Fruit fly (Drosophila melanogaster) whole organism, embryonic: Measurements from ENCODE around the gene halo.

ENCODE experiments used
- Aef1 ChIP-seq: fragments of 200-800 bp; sonication (Bioruptor generic); IDR thresholded peaks from 3 replicates; pipeline ENCODE4 v1.3.6; 2022; ENCODE audit warnings: missing biosample characterization, missing genetic modification characterization
- Atf3 ChIP-seq: fragments of 200-800 bp; sonication (Bioruptor generic); optimal IDR thresholded peaks from 3 replicates; lab custom pipeline; 2016; ENCODE audit warnings: missing biosample characterization, missing genetic modification characterization
- CG10147 ChIP-seq: fragments of 200-800 bp; sonication (Bioruptor generic); optimal IDR thresholded peaks from 2 replicates; lab custom pipeline; 2019; ENCODE audit warnings: missing biosample characterization, mild to moderate bottlenecking, missing genetic modification characterization, moderate library complexity
- CG10366 ChIP-seq: fragments of 200-800 bp; sonication (Bioruptor generic); IDR thresholded peaks from 2 replicates; pipeline ENCODE4 v1.3.6; 2022; ENCODE audit warnings: missing biosample characterization, missing genetic modification characterization
- CG10565 ChIP-seq: fragments of 200-800 bp; sonication (Bioruptor generic); optimal IDR thresholded peaks from 3 replicates; lab custom pipeline; 2016; ENCODE audit warnings: missing biosample characterization, mild to moderate bottlenecking, missing genetic modification characterization
- CG11093 ChIP-seq: fragments of 200-800 bp; sonication (Bioruptor generic); IDR thresholded peaks from 3 replicates; pipeline ENCODE4 v1.3.6; 2022; ENCODE audit warnings: missing biosample characterization, missing genetic modification characterization
- CG11456 ChIP-seq: fragments of 200-800 bp; sonication (Bioruptor generic); IDR thresholded peaks from 3 replicates; pipeline ENCODE4 v1.3.6; 2022; ENCODE audit warnings: missing biosample characterization, missing genetic modification characterization
- CG12071 ChIP-seq: fragments of 200-800 bp; sonication (Bioruptor generic); optimal IDR thresholded peaks from 3 replicates; lab custom pipeline; 2018; ENCODE audit warnings: missing biosample characterization, mild to moderate bottlenecking, missing genetic modification characterization
- CG12391 ChIP-seq: fragments of 200-800 bp; sonication (Bioruptor generic); optimal IDR thresholded peaks from 3 replicates; lab custom pipeline; 2018; ENCODE audit warnings: missing biosample characterization, mild to moderate bottlenecking, missing genetic modification characterization, moderate library complexity
- CG14014 ChIP-seq: fragments of 200-800 bp; sonication (Bioruptor generic); IDR thresholded peaks from 2 replicates; pipeline ENCODE4 v1.3.6; 2022; ENCODE audit warnings: missing biosample characterization, missing genetic modification characterization
- CG14050 ChIP-seq: fragments of 200-800 bp; sonication (Bioruptor generic); IDR thresholded peaks from 3 replicates; pipeline ENCODE4 v1.3.6; 2022; ENCODE audit warnings: missing biosample characterization, missing genetic modification characterization
- CG15601 ChIP-seq: fragments of 200-800 bp; sonication (Bioruptor generic); optimal IDR thresholded peaks from 3 replicates; lab custom pipeline; 2019; ENCODE audit warnings: missing biosample characterization, mild to moderate bottlenecking, missing genetic modification characterization, moderate library complexity
- CG16813 ChIP-seq: fragments of 200-800 bp; sonication (Bioruptor generic); IDR thresholded peaks from 3 replicates; pipeline ENCODE4 v1.3.6; 2022; ENCODE audit warnings: missing biosample characterization, missing genetic modification characterization; ENCODE audit not compliant: partially characterized antibody
- CG16863 ChIP-seq: fragments of 200-800 bp; sonication (Bioruptor generic); optimal IDR thresholded peaks from 3 replicates; lab custom pipeline; 2016; ENCODE audit warnings: missing biosample characterization, missing genetic modification characterization
- CG32772 ChIP-seq: fragments of 200-800 bp; sonication (Bioruptor generic); IDR thresholded peaks from 2 replicates; pipeline ENCODE4 v1.3.6; 2022; ENCODE audit warnings: missing biosample characterization, missing genetic modification characterization
- CG33557 ChIP-seq: fragments of 200-800 bp; sonication (Bioruptor generic); optimal IDR thresholded peaks from 2 replicates; lab custom pipeline; 2019; ENCODE audit warnings: missing biosample characterization, mild to moderate bottlenecking, missing genetic modification characterization, moderate library complexity
- CG4328 ChIP-seq: fragments of 200-800 bp; sonication (Bioruptor generic); optimal IDR thresholded peaks from 3 replicates; lab custom pipeline; 2017; ENCODE audit warnings: missing biosample characterization, missing genetic modification reagents, missing genetic modification characterization
- CG4707 ChIP-seq: fragments of 200-800 bp; sonication (Bioruptor generic); optimal IDR thresholded peaks from 2 replicates; lab custom pipeline; 2018; ENCODE audit warnings: missing biosample characterization, mild to moderate bottlenecking, missing genetic modification characterization, moderate library complexity
- CG6765 ChIP-seq: fragments of 200-800 bp; sonication (Bioruptor generic); optimal IDR thresholded peaks from 3 replicates; lab custom pipeline; 2017; ENCODE audit warnings: missing biosample characterization, mild to moderate bottlenecking, missing genetic modification characterization
- CG6791 ChIP-seq: fragments of 200-800 bp; sonication (Bioruptor generic); IDR thresholded peaks from 3 replicates; pipeline ENCODE4 v1.3.6; 2022; ENCODE audit warnings: missing biosample characterization, missing genetic modification characterization; ENCODE audit not compliant: partially characterized antibody
- CG7556 ChIP-seq: fragments of 200-800 bp; sonication (Bioruptor generic); optimal IDR thresholded peaks from 2 replicates; lab custom pipeline; 2017; ENCODE audit warnings: missing biosample characterization, mild to moderate bottlenecking, missing genetic modification characterization
- CG8388 ChIP-seq: fragments of 200-800 bp; sonication (Bioruptor generic); optimal IDR thresholded peaks from 2 replicates; lab custom pipeline; 2019; ENCODE audit warnings: missing biosample characterization, mild to moderate bottlenecking, missing genetic modification characterization, moderate library complexity
- CG9817 ChIP-seq: fragments of 200-800 bp; sonication (Bioruptor generic); optimal IDR thresholded peaks from 2 replicates; lab custom pipeline; 2018; ENCODE audit warnings: missing biosample characterization, mild to moderate bottlenecking, missing genetic modification characterization, moderate library complexity
- CHES-1-like ChIP-seq: fragments of 200-800 bp; sonication (Bioruptor generic); optimal IDR thresholded peaks from 2 replicates; lab custom pipeline; 2016; ENCODE audit warnings: missing biosample characterization, missing genetic modification characterization
- Deaf1 ChIP-seq: fragments of 200-800 bp; optimal IDR thresholded peaks from 3 replicates; lab custom pipeline; 2019; ENCODE audit warnings: missing biosample characterization, mild to moderate bottlenecking, missing genetic modification characterization, moderate library complexity
- Dip2 ChIP-seq: fragments of 200-800 bp; sonication (Bioruptor generic); IDR thresholded peaks from 2 replicates; pipeline ENCODE4 v1.3.6; 2022; ENCODE audit warnings: missing biosample characterization, missing genetic modification characterization
- GATAe ChIP-seq: fragments of 200-800 bp; sonication (Bioruptor generic); conservative IDR thresholded peaks from 2 replicates; pipeline ENCODE4 v1.3.6; 2022; ENCODE audit warnings: missing biosample characterization, missing genetic modification characterization
- HmgZ ChIP-seq: fragments of 200-800 bp; sonication (Bioruptor generic); optimal IDR thresholded peaks from 2 replicates; lab custom pipeline; 2018; ENCODE audit warnings: missing biosample characterization, mild to moderate bottlenecking, missing genetic modification characterization
- Neu2 ChIP-seq: fragments of 200-800 bp; sonication (Bioruptor generic); optimal IDR thresholded peaks from 3 replicates; lab custom pipeline; 2016; ENCODE audit warnings: missing biosample characterization, missing genetic modification characterization, borderline replicate concordance
- YL-1 ChIP-seq: fragments of 200-800 bp; sonication (Bioruptor generic); optimal IDR thresholded peaks from 3 replicates; lab custom pipeline; 2017; ENCODE audit warnings: missing biosample characterization, mild to moderate bottlenecking, missing genetic modification characterization
- ab ChIP-seq: fragments of 200-800 bp; sonication (Bioruptor generic); optimal IDR thresholded peaks from 2 replicates; lab custom pipeline; 2016; ENCODE audit warnings: missing biosample characterization, missing genetic modification characterization
- abd-A ChIP-seq: fragments of 200-800 bp; sonication (Bioruptor generic); optimal IDR thresholded peaks from 3 replicates; lab custom pipeline; 2019; ENCODE audit warnings: missing biosample characterization, mild to moderate bottlenecking, missing genetic modification characterization, moderate library complexity
- al ChIP-seq: fragments of 200-800 bp; sonication (Bioruptor generic); IDR thresholded peaks from 2 replicates; pipeline ENCODE4 v1.3.6; 2022; ENCODE audit warnings: missing biosample characterization, missing genetic modification characterization
- aop ChIP-seq: fragments of 200-800 bp; sonication (Bioruptor generic); IDR thresholded peaks from 2 replicates; pipeline ENCODE4 v1.3.6; 2022; ENCODE audit warnings: missing biosample characterization, missing genetic modification characterization
- az2 ChIP-seq: fragments of 200-800 bp; sonication (Bioruptor generic); optimal IDR thresholded peaks from 3 replicates; lab custom pipeline; 2016; ENCODE audit warnings: missing biosample characterization, missing genetic modification characterization
- ci ChIP-seq: fragments of 200-800 bp; sonication (Bioruptor generic); IDR thresholded peaks from 3 replicates; pipeline ENCODE4 v1.3.6; 2022; ENCODE audit warnings: missing biosample characterization, missing genetic modification characterization
- corto ChIP-seq: fragments of 200-800 bp; sonication (Bioruptor generic); optimal IDR thresholded peaks from 2 replicates; lab custom pipeline; 2016; ENCODE audit warnings: missing biosample characterization, mild to moderate bottlenecking, missing genetic modification characterization, moderate library complexity
- crc ChIP-seq: fragments of 200-800 bp; sonication (Bioruptor generic); optimal IDR thresholded peaks from 2 replicates; lab custom pipeline; 2016; ENCODE audit warnings: missing biosample characterization, missing genetic modification characterization
- crp ChIP-seq, 2 experiments: fragments of 200-800 bp; sonication (Bioruptor generic); optimal IDR thresholded peaks; 2 replicates in 1 of 2; 3 replicates in 1 of 2; lab custom pipeline; 2017; ENCODE audit warnings: missing biosample characterization in 2 of 2, missing genetic modification characterization in 2 of 2, mild to moderate bottlenecking in 1 of 2, moderate library complexity in 1 of 2
- gem ChIP-seq: fragments of 200-800 bp; sonication (Bioruptor generic); optimal IDR thresholded peaks from 2 replicates; lab custom pipeline; 2019; ENCODE audit warnings: missing biosample characterization, mild to moderate bottlenecking, missing genetic modification characterization, moderate library complexity
- gro ChIP-seq: fragments of 200-800 bp; sonication (Bioruptor generic); optimal IDR thresholded peaks from 2 replicates; lab custom pipeline; 2016; ENCODE audit warnings: missing biosample characterization, missing genetic modification characterization
- nerfin-1 ChIP-seq: fragments of 200-800 bp; sonication (Bioruptor generic); optimal IDR thresholded peaks from 3 replicates; lab custom pipeline; 2019; ENCODE audit warnings: missing biosample characterization, mild to moderate bottlenecking, missing genetic modification characterization, moderate library complexity
- org-1 ChIP-seq: fragments of 200-800 bp; sonication (Bioruptor generic); optimal IDR thresholded peaks from 2 replicates; lab custom pipeline; 2017; ENCODE audit warnings: missing biosample characterization, missing genetic modification characterization
- repo ChIP-seq: fragments of 200-800 bp; sonication (Bioruptor generic); optimal IDR thresholded peaks from 2 replicates; lab custom pipeline; 2016; ENCODE audit warnings: missing biosample characterization, missing genetic modification characterization
- row ChIP-seq: fragments of 200-800 bp; sonication (Bioruptor generic); IDR thresholded peaks from 3 replicates; pipeline ENCODE4 v1.3.6; 2022; ENCODE audit warnings: missing biosample characterization, missing genetic modification characterization
- sima ChIP-seq: fragments of 200-800 bp; sonication (Bioruptor generic); optimal IDR thresholded peaks from 2 replicates; lab custom pipeline; 2016; ENCODE audit warnings: missing biosample characterization, missing genetic modification characterization
- tin ChIP-seq: fragments of 200-800 bp; sonication (Bioruptor generic); optimal IDR thresholded peaks from 3 replicates; lab custom pipeline; 2016; ENCODE audit warnings: missing biosample characterization, missing genetic modification characterization
- unpg ChIP-seq: fragments of 200-800 bp; sonication (Bioruptor generic); optimal IDR thresholded peaks from 3 replicates; lab custom pipeline; 2018; ENCODE audit warnings: missing biosample characterization, mild to moderate bottlenecking, missing genetic modification characterization, moderate library complexity
- wor ChIP-seq: fragments of 200-800 bp; sonication (Bioruptor generic); IDR thresholded peaks from 2 replicates; pipeline ENCODE4 v1.3.6; 2022; ENCODE audit warnings: missing biosample characterization, missing genetic modification characterization
- zen ChIP-seq: fragments of 200-800 bp; sonication (Bioruptor generic); optimal IDR thresholded peaks from 3 replicates; lab custom pipeline; 2018; ENCODE audit warnings: missing biosample characterization, mild to moderate bottlenecking, missing genetic modification characterization, moderate library complexity
- zen2 ChIP-seq: fragments of 200-800 bp; sonication (Bioruptor generic); IDR thresholded peaks from 3 replicates; pipeline ENCODE4 v1.3.6; 2022; ENCODE audit warnings: missing biosample characterization, missing genetic modification characterization; ENCODE audit not compliant: partially characterized antibody

The halo gene

DNA sequence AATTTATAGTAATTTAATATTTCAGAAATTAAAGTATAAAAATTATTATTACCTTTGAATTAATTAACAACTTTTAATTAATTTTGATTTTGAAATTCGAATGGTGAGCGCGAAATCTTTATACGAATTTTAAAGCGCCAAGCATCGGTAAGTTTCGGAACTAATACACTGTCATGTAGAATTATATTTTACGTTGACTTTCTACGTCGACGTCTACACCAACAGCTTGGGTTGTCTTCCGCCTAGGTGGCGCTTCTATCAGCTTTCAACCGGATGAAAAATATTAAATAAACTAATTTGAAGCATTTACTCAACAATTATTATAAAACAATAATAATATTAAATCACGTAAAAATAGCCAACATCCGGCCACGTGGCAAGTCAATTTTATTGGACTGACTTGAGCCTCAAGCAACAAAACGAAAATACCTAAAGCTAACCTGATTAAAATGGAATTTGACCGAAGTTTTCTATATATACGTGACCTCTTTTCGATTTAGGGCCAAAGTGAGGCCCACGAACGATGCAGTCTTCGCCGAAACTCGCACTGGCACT lies 26.1 kb downstream of the halo start, which contains the start of gene CG31928 (continued):
- TF ChIP-seq Aef1 (GFP tag; lab: Robert Waterston, UW) (no peak), zen2 (GFP tag; lab: Robert Waterston, UW) (no peak), aop (GFP tag; lab: Robert Waterston, UW) (no peak), wor (no peak), tin (peak; percentile 39), org-1 (GFP tag; lab: Kevin White, UChicago) (no peak), Deaf1 (no peak), unpg (GFP tag; lab: Kevin White, UChicago) (no peak), CG11093 (GFP tag; lab: Robert Waterston, UW) (no peak), CG11456 (GFP tag; lab: Robert Waterston, UW) (peak; percentile 57; the same call in 1 of the 3 replicates), CG14014 (0 out of 2 replicates have a peak, but pooled peaks have one; percentile 6), crc (no peak), HmgZ (tag; lab: Kevin White, UChicago) (peak; percentile 36), CG32772 (GFP tag; lab: Robert Waterston, UW) (no peak), Neu2 (GFP tag; lab: Kevin White, UChicago) (no peak), CG16863 (GFP tag; lab: Kevin White, UChicago) (no peak), gem (tag; lab: Kevin White, UChicago) (no peak), al (GFP tag; lab: Robert Waterston, UW) (no peak), CG14050 (no peak), CG9817 (tag; lab: Kevin White, UChicago) (peak; percentile 32), CHES-1-like (no peak), CG6791 (GFP tag; lab: Robert Waterston, UW) (peak; percentile 12; the same call in 1 of the 3 replicates), CG4328 (GFP tag; lab: Kevin White, UChicago) (no peak), repo (GFP tag; lab: Kevin White, UChicago) (no peak), Dip2 (GFP tag; lab: Robert Waterston, UW) (no peak), CG15601 (peak; percentile 7), GATAe (GFP tag; lab: Robert Waterston, UW) (no peak), nerfin-1 (tag; lab: Kevin White, UChicago) (no peak), sima (no peak), CG6765 (GFP tag; lab: Kevin White, UChicago) (no peak), CG7556 (no peak), CG12391 (peak; percentile 18), Atf3 (GFP tag; lab: Kevin White, UChicago) (no peak), row (GFP tag; lab: Robert Waterston, UW) (no peak), ab (no peak), CG12071 (GFP tag; lab: Kevin White, UChicago) (no peak), gro (GFP tag; lab: Kevin White, UChicago) (no peak), zen (tag; lab: Kevin White, UChicago) (no peak), CG33557 (GFP tag; lab: Kevin White, UChicago) (no peak), az2 (GFP tag; lab: Kevin White, UChicago) (no peak), ci (GFP tag; lab: Robert Waterston, UW) (no peak), CG8388 (GFP tag; lab: Kevin White, UChicago) (no peak), CG10565 (no peak), CG16813 (GFP tag; lab: Robert Waterston, UW) (peak; percentile 44; the same call in 2 of the 3 replicates), crp (GFP tag; optimal IDR thresholded peaks at IDR 0.05; lab: Kevin White, UChicago) (no peak), YL-1 (GFP tag; lab: Kevin White, UChicago) (no peak), corto (no peak), CG10366 (GFP tag; lab: Robert Waterston, UW) (no peak), abd-A (tag; lab: Kevin White, UChicago) (no peak), CG10147 (GFP tag; lab: Kevin White, UChicago) (no peak), CG4707 (GFP tag; lab: Kevin White, UChicago) (no peak)
